Worm (Caenorhabditis elegans) whole organism, L4 larva: Measurements from ENCODE around the gene npp-8.

Experiments
- aly-2 ChIP-seq: sonication (generic microtip); optimal IDR thresholded peaks from 2 replicates; lab custom pipeline; 2018; ENCODE audit warnings: missing biosample characterization, missing genetic modification characterization
- ceh-20 ChIP-seq: fragments of 200-800 bp; sonication (Bioruptor generic); IDR thresholded peaks from 2 replicates; pipeline ENCODE4 v1.3.6; 2022; ENCODE audit warnings: missing genetic modification reagents, missing genetic modification characterization, missing compliant biosample characterization
- egl-27 ChIP-seq: sonication (generic microtip); optimal IDR thresholded peaks from 3 replicates; lab custom pipeline; 2017; ENCODE audit warnings: missing biosample characterization, missing genetic modification reagents, missing genetic modification characterization
- lir-3 ChIP-seq: sonication (generic microtip); optimal IDR thresholded peaks from 2 replicates; lab custom pipeline; 2016; ENCODE audit warnings: mild to moderate bottlenecking, missing genetic modification characterization, missing compliant biosample characterization
- nhr-76 ChIP-seq: fragments of 150-350 bp; optimal IDR thresholded peaks from 2 replicates; lab custom pipeline; 2014; ENCODE audit warnings: missing biosample characterization, missing genetic modification characterization
- pha-4 ChIP-seq, 2 experiments: fragments of 150-350 bp in 1 of 2; fragments of 200-800 bp in 1 of 2; sonication (Bioruptor generic) in 1 of 2; IDR thresholded peaks in 1 of 2; optimal IDR thresholded peaks in 1 of 2; 2 replicates each; pipeline versions ENCODE4 v1.3.6 to Lab custom; 2014 to 2022; ENCODE audit warnings: missing genetic modification characterization in 2 of 2, missing genetic modification reagents in 2 of 2, missing biosample characterization in 1 of 2, missing compliant biosample characterization in 1 of 2
- skn-1 ChIP-seq: fragments of 150-350 bp; optimal IDR thresholded peaks from 2 replicates; lab custom pipeline; 2014; ENCODE audit warnings: missing biosample characterization, missing genetic modification characterization

DNA sequence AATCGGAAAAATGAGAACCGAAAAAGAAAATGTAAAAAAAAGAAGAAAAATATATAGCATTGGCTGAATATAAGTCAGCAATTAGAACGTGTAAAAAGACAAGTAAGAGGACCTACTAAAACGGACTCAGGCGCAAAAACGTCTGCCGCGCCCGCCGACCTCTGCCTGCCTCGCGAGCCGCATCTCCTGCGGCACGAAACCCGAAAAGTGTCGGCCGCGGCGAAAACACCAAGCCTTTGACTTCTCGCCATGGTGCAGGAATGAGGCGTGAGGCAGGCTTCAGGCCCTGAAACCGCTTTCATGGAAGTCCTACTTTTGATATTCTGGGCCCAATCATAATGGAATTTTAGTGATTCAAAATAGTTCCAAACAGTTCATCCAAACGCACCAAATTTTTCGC lies 29.9 kb downstream of the npp-8 start:
- TF ChIP-seq egl-27 (tag; lab: Kevin White, UChicago) (no peak), skn-1 (tag; lab: Kevin White, UChicago) (no peak), ceh-20 (GFP tag; lab: Robert Waterston, UW) (no peak), lir-3 (tag; lab: Kevin White, UChicago) (no peak), nhr-76 (tag; lab: Kevin White, UChicago) (no peak), aly-2 (tag; lab: Kevin White, UChicago) (no peak), pha-4 (GFP tag; IDR thresholded peaks at IDR 0.05; lab: Robert Waterston, UW) (no peak), pha-4 (tag; optimal IDR thresholded peaks at IDR 0.05; lab: Kevin White, UChicago) (no peak)
